Worm (Caenorhabditis elegans) whole organism, early embryonic: Measurements from ENCODE around the gene F19C7.8.

Experiments
- ceh-13 ChIP-seq: fragments of 200-800 bp; sonication (Bioruptor generic); optimal IDR thresholded peaks from 2 replicates; lab custom pipeline; 2018; ENCODE audit warnings: mild to moderate bottlenecking, missing genetic modification characterization, missing compliant biosample characterization
- flt-1 ChIP-seq: fragments of 200-800 bp; sonication (Bioruptor generic); IDR thresholded peaks from 2 replicates; pipeline ENCODE4 v1.3.6; 2022; ENCODE audit warnings: missing genetic modification characterization, missing compliant biosample characterization

- no peak for TF ChIP-seq flt-1 (GFP tag; lab: Robert Waterston, UW)
- no peak for TF ChIP-seq ceh-13 (GFP tag; lab: Kevin White, UChicago)
Observed at ce11 chrIV:4608661-4609060, 29.2 kb downstream of the F19C7.8 start.
